Worm (Caenorhabditis elegans) whole organism, young adult: ENCODE measurements around the gene Y55F3BL.6.

Source experiments
- B0035.1 ChIP-seq: sonication (generic microtip); optimal IDR thresholded peaks from 2 replicates; lab custom pipeline; 2016; ENCODE audit warnings: missing genetic modification characterization, mild to moderate bottlenecking, missing compliant biosample characterization, missing genotype, missing genetic modification reagents
- B0261.1 ChIP-seq: sonication (generic microtip); optimal IDR thresholded peaks from 2 replicates; lab custom pipeline; 2016; ENCODE audit warnings: mild to moderate bottlenecking, missing genetic modification characterization, moderate library complexity, missing compliant biosample characterization
- B0336.3 ChIP-seq: fragments of 200-800 bp; sonication (Bioruptor generic); IDR thresholded peaks from 2 replicates; pipeline ENCODE4 v1.3.6; 2022; ENCODE audit warnings: missing genetic modification characterization, missing compliant biosample characterization
- D2030.7 ChIP-seq: fragments of 200-800 bp; sonication (Bioruptor generic); IDR thresholded peaks from 2 replicates; pipeline ENCODE4 v1.3.6; 2022; ENCODE audit warnings: missing genetic modification reagents, missing genetic modification characterization, missing compliant biosample characterization
- F37B4.10 ChIP-seq: fragments of 200-800 bp; sonication (Bioruptor generic); IDR thresholded peaks from 2 replicates; pipeline ENCODE4 v1.3.6; 2022; ENCODE audit warnings: missing genetic modification characterization, missing compliant biosample characterization
- F52B5.7 ChIP-seq: sonication (generic microtip); optimal IDR thresholded peaks from 2 replicates; lab custom pipeline; 2016; ENCODE audit warnings: mild to moderate bottlenecking, missing genetic modification characterization, missing compliant biosample characterization
- F57C9.4 ChIP-seq: sonication (generic microtip); optimal IDR thresholded peaks from 2 replicates; lab custom pipeline; 2017; ENCODE audit warnings: mild to moderate bottlenecking, missing genetic modification characterization, missing compliant biosample characterization
- T07F8.4 ChIP-seq: sonication (generic microtip); optimal IDR thresholded peaks from 2 replicates; lab custom pipeline; 2016; ENCODE audit warnings: mild to moderate bottlenecking, missing genetic modification characterization, moderate library complexity, missing compliant biosample characterization
- Y53G8AR.9 ChIP-seq: fragments of 200-800 bp; sonication (Bioruptor generic); conservative IDR thresholded peaks from 2 replicates; pipeline ENCODE4 v1.3.6; 2022; ENCODE audit warnings: missing genetic modification reagents, missing genetic modification characterization, missing compliant biosample characterization
- Y67H2A.10 ChIP-seq: fragments of 200-800 bp; sonication (Bioruptor generic); conservative IDR thresholded peaks from 2 replicates; pipeline ENCODE4 v1.3.6; 2022; ENCODE audit warnings: missing genetic modification reagents, missing genetic modification characterization, missing compliant biosample characterization
- Y79H2A.3 ChIP-seq: fragments of 200-800 bp; sonication (Bioruptor generic); conservative IDR thresholded peaks from 2 replicates; pipeline ENCODE4 v1.3.6; 2022; ENCODE audit warnings: missing genetic modification reagents, missing genetic modification characterization, missing compliant biosample characterization
- ama-1 ChIP-seq, 3 experiments: fragments of 150-350 bp in 1 of 3; sonication (generic microtip) in 2 of 3; optimal IDR thresholded peaks; 2 replicates each; lab custom pipeline; 2014 to 2018; ENCODE audit warnings: missing biosample characterization in 2 of 3, missing genetic modification characterization in 2 of 3, missing genetic modification reagents in 2 of 3
- aptf-2 ChIP-seq: fragments of 200-800 bp; sonication (Bioruptor generic); conservative IDR thresholded peaks from 2 replicates; pipeline ENCODE4 v1.3.6; 2022; ENCODE audit warnings: missing genetic modification reagents, missing genetic modification characterization, missing compliant biosample characterization
- atf-7 ChIP-seq: sonication (generic microtip); optimal IDR thresholded peaks from 2 replicates; lab custom pipeline; 2017; ENCODE audit warnings: mild to moderate bottlenecking, missing genetic modification characterization, missing compliant biosample characterization
- attf-6 ChIP-seq: fragments of 200-800 bp; sonication (Bioruptor generic); IDR thresholded peaks from 2 replicates; pipeline ENCODE4 v1.3.6; 2022; ENCODE audit warnings: missing genetic modification reagents, missing genetic modification characterization, missing compliant biosample characterization
- ccch-3 ChIP-seq: fragments of 200-800 bp; sonication (Bioruptor generic); optimal IDR thresholded peaks from 2 replicates; lab custom pipeline; 2018; ENCODE audit warnings: mild to moderate bottlenecking, missing genetic modification characterization, missing compliant biosample characterization
- cebp-2 ChIP-seq: fragments of 200-800 bp; sonication (Bioruptor generic); IDR thresholded peaks from 2 replicates; pipeline ENCODE4 v1.3.6; 2022; ENCODE audit warnings: missing genetic modification characterization, missing compliant biosample characterization
- ceh-58 ChIP-seq: fragments of 200-800 bp; sonication (Bioruptor generic); IDR thresholded peaks from 2 replicates; pipeline ENCODE4 v1.3.6; 2022; ENCODE audit warnings: missing genetic modification characterization, missing compliant biosample characterization
- ceh-79 ChIP-seq: sonication (generic microtip); optimal IDR thresholded peaks from 2 replicates; lab custom pipeline; 2017; ENCODE audit warnings: mild to moderate bottlenecking, missing genetic modification characterization, missing compliant biosample characterization
- ceh-91 ChIP-seq: fragments of 200-800 bp; sonication (Bioruptor generic); IDR thresholded peaks from 2 replicates; pipeline ENCODE4 v1.3.6; 2022; ENCODE audit warnings: missing genetic modification reagents, missing genetic modification characterization, missing compliant biosample characterization
- chd-7 ChIP-seq: sonication (generic microtip); optimal IDR thresholded peaks from 2 replicates; lab custom pipeline; 2016; ENCODE audit warnings: mild to moderate bottlenecking, missing genetic modification characterization, moderate library complexity, missing compliant biosample characterization
- dpl-1 ChIP-seq: fragments of 150-350 bp; optimal IDR thresholded peaks from 2 replicates; lab custom pipeline; 2014; ENCODE audit warnings: missing biosample characterization, missing genetic modification reagents, missing genetic modification characterization
- egrh-3 ChIP-seq: fragments of 200-800 bp; sonication (Bioruptor generic); IDR thresholded peaks from 2 replicates; pipeline ENCODE4 v1.3.6; 2022; ENCODE audit warnings: missing genetic modification reagents, missing genetic modification characterization, missing compliant biosample characterization
- fkh-3 ChIP-seq: sonication (generic microtip); optimal IDR thresholded peaks from 2 replicates; lab custom pipeline; 2016; ENCODE audit warnings: mild to moderate bottlenecking, missing genetic modification characterization, missing compliant biosample characterization
- gei-17 ChIP-seq: fragments of 200-800 bp; sonication (Bioruptor generic); optimal IDR thresholded peaks from 2 replicates; lab custom pipeline; 2018; ENCODE audit warnings: mild to moderate bottlenecking, missing genetic modification characterization, missing compliant biosample characterization
- him-1 ChIP-seq: sonication (generic microtip); optimal IDR thresholded peaks from 2 replicates; lab custom pipeline; 2016; ENCODE audit warnings: missing genotype, missing genetic modification reagents, missing genetic modification characterization, missing compliant biosample characterization
- hlh-12 ChIP-seq: sonication (generic microtip); optimal IDR thresholded peaks from 2 replicates; lab custom pipeline; 2016; ENCODE audit warnings: missing genetic modification characterization, missing compliant biosample characterization
- hmg-1.2 ChIP-seq: fragments of 200-800 bp; sonication (Bioruptor generic); IDR thresholded peaks from 2 replicates; pipeline ENCODE4 v1.3.6; 2022; ENCODE audit warnings: missing genetic modification reagents, missing genetic modification characterization, missing compliant biosample characterization
- hmg-20 ChIP-seq: fragments of 200-800 bp; sonication (Bioruptor generic); IDR thresholded peaks from 2 replicates; pipeline ENCODE4 v1.3.6; 2022; ENCODE audit warnings: missing genetic modification reagents, missing genetic modification characterization, missing compliant biosample characterization
- hrde-1 ChIP-seq: sonication (generic microtip); optimal IDR thresholded peaks from 2 replicates; lab custom pipeline; 2016; ENCODE audit warnings: missing genetic modification characterization, mild to moderate bottlenecking, missing compliant biosample characterization, moderate library complexity, missing genotype, missing genetic modification reagents, borderline replicate concordance
- let-526 ChIP-seq: fragments of 200-800 bp; sonication (Bioruptor generic); IDR thresholded peaks from 2 replicates; pipeline ENCODE4 v1.3.6; 2022; ENCODE audit warnings: missing genetic modification reagents, missing genetic modification characterization, missing compliant biosample characterization
- lin-40 ChIP-seq: sonication (generic microtip); optimal IDR thresholded peaks from 2 replicates; lab custom pipeline; 2016; ENCODE audit warnings: missing genetic modification characterization, mild to moderate bottlenecking, missing compliant biosample characterization, missing genotype, missing genetic modification reagents
- mcd-1 ChIP-seq: fragments of 200-800 bp; sonication (Bioruptor generic); IDR thresholded peaks from 2 replicates; pipeline ENCODE4 v1.3.6; 2022; ENCODE audit warnings: missing genetic modification reagents, missing genetic modification characterization, missing compliant biosample characterization
- nhr-120 ChIP-seq: fragments of 200-800 bp; sonication (Bioruptor generic); IDR thresholded peaks from 2 replicates; pipeline ENCODE4 v1.3.6; 2022; ENCODE audit warnings: missing genetic modification characterization, missing compliant biosample characterization
- pbrm-1 ChIP-seq: fragments of 200-800 bp; sonication (Bioruptor generic); IDR thresholded peaks from 2 replicates; pipeline ENCODE4 v1.3.6; 2022; ENCODE audit warnings: missing genetic modification reagents, missing genetic modification characterization, missing compliant biosample characterization
- pha-4 ChIP-seq: fragments of 150-350 bp; sonication (generic microtip); optimal IDR thresholded peaks from 2 replicates; lab custom pipeline; 2014; ENCODE audit warnings: missing biosample characterization, missing genetic modification reagents, missing genetic modification characterization
- repo-1 ChIP-seq: sonication (generic microtip); optimal IDR thresholded peaks from 2 replicates; lab custom pipeline; 2017; ENCODE audit warnings: mild to moderate bottlenecking, missing genetic modification characterization, missing compliant biosample characterization
- sptf-2 ChIP-seq: fragments of 200-800 bp; sonication (Bioruptor generic); optimal IDR thresholded peaks from 2 replicates; lab custom pipeline; 2018; ENCODE audit warnings: mild to moderate bottlenecking, missing genetic modification characterization, missing compliant biosample characterization
- tlf-1 ChIP-seq: fragments of 200-800 bp; sonication (Bioruptor generic); optimal IDR thresholded peaks from 2 replicates; lab custom pipeline; 2018; ENCODE audit warnings: mild to moderate bottlenecking, missing genetic modification characterization, missing compliant biosample characterization
- zfh-2 ChIP-seq: fragments of 200-800 bp; sonication (Bioruptor generic); conservative IDR thresholded peaks from 2 replicates; pipeline ENCODE4 v1.3.6; 2022; ENCODE audit warnings: missing genetic modification reagents, missing genetic modification characterization, missing compliant biosample characterization
- ztf-6 ChIP-seq: fragments of 200-800 bp; sonication (Bioruptor generic); IDR thresholded peaks from 2 replicates; pipeline ENCODE4 v1.3.6; 2022; ENCODE audit warnings: missing genetic modification reagents, missing genetic modification characterization, missing compliant biosample characterization

Gene Y55F3BL.6

DNA sequence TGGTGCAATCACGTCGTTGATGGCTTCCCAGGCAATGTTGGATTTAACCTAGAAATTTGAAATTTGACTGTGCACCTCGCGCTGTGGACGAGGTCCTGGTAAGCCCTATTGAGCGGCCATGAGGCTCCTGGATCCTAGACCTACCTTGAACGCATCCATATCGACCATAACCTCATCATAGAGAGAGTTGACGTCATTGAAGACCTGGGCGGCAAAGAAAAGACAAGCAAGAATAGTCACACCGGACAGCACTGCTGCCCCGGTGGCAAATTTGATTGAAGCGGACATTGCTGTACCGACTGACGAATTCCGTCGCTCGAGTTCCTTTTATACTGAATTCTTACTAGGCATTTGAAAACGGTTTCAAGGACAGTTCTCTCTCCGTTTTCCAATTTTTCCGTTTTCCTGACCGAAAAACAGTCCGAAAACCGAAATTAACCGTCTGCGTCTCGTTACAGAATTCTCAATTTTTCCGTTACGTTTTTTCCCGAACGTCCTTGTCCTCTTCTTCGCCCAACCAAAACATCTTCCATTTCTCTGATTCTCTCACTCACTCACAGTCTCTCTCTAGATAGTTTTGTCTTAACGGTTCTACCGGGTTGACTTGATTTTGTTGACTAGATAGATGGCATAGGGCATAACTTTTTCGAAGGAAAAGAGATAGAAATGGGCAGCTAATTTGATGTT lies 43.4 kb downstream of the Y55F3BL.6 start, which contains the start of gene col-103:
Gene col-103, minus strand, starts transcription at position 302 of the 687 bp plus-strand sequence.
- TF ChIP-seq Y53G8AR.9 (GFP tag; lab: Robert Waterston, UW) (0 out of 2 replicates have a peak, but pooled peaks have one; percentile 16), hmg-1.2 (GFP tag; lab: Robert Waterston, UW) (peak; percentile 43), let-526 (GFP tag; lab: Robert Waterston, UW) (no peak), ama-1 (optimal IDR thresholded peaks at IDR 0.05; lab: Kevin White, UChicago) (peak; percentile 91), ama-1 (GFP tag; optimal IDR thresholded peaks at IDR 0.05; lab: Kevin White, UChicago) (no peak), lin-40 (tag; lab: Kevin White, UChicago) (peak; percentile 39)

DNA sequence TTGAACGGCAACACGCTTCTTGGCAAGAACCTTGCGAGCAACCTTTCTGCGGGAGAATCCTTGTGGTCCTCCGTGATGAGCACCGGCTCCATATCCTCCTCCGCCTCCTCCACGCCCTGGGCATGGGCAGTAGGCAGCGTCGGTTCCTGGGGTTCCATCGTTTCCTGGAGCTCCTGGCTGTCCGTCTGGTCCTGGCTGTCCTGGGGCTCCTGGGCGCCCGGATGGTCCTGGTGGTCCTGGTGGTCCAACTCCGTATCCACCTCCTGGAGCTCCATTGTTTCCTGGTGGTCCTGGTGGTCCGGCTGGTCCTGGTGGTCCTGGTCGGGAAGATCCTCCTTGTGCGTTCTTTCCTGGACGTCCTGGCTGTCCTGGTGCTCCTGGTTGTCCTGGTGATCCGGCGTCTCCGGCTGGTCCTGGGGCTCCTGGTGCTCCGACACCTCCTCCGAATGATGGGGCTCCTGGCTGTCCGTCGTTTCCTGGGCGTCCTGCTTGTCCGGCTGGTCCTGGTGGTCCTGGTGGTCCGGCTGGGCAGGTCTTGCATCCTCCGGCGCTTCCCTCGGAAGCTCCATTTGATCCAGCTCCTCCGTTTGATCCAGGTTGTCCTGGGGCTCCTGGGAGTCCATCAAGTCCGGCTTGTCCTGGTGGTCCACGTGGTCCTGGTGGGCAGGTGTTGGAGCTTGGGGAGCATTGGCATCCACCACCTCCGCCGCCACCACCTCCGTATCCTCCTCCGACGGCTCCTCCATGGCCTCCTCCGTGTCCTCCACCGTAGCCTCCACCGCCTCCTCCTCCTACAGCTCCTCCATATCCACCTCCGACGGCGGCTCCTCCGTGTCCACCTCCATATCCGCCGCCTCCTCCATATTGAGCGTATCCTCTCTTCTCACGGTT lies 44.1 kb downstream of the Y55F3BL.6 start:
- TF ChIP-seq ceh-58 (GFP tag; lab: Robert Waterston, UW) (no peak), ceh-79 (tag; lab: Kevin White, UChicago) (no peak), F37B4.10 (GFP tag; lab: Robert Waterston, UW) (no peak), tlf-1 (no peak), sptf-2 (GFP tag; lab: Kevin White, UChicago) (no peak), egrh-3 (GFP tag; lab: Robert Waterston, UW) (peak; percentile 92), hlh-12 (tag; lab: Kevin White, UChicago) (no peak), aptf-2 (GFP tag; lab: Robert Waterston, UW) (0 out of 2 replicates have a peak, but pooled peaks have one; percentile 20), ccch-3 (GFP tag; lab: Kevin White, UChicago) (no peak), hrde-1 (no peak), cebp-2 (GFP tag; lab: Robert Waterston, UW) (no peak), attf-6 (GFP tag; lab: Robert Waterston, UW) (no peak), mcd-1 (peak; percentile 23; the same call in 1 of the 2 replicates), B0261.1 (no peak), pha-4 (tag; lab: Kevin White, UChicago) (no peak), nhr-120 (peak; percentile 66; the same call in 1 of the 2 replicates), ztf-6 (GFP tag; lab: Robert Waterston, UW) (no peak), repo-1 (tag; lab: Kevin White, UChicago) (peak; percentile 31), B0336.3 (GFP tag; lab: Robert Waterston, UW) (no peak), zfh-2 (GFP tag; lab: Robert Waterston, UW) (peak; percentile 83), Y79H2A.3 (GFP tag; lab: Robert Waterston, UW) (no peak)

DNA sequence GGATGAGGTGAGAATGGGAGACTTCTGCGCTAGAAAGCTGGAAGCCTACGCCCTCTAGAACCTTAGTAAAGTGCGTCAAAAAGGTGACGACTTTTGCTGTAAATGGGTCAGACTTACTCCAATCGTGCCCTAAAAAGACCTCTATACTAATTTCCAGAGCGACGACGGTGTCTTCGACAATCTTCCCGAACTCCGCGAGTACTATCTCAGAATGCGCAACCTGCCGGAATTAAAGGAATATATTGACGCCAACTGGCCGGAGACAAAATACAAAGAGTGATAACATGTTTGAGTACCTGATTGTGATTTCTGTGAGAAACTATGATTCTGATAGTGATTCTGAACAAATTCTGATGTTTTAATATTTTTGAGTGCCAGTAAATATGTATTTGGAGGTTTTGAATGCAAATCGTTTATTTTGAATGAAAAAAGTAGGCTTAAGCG lies 44.8 kb downstream of the Y55F3BL.6 start:
- TF ChIP-seq pha-4 (tag; lab: Kevin White, UChicago) (no peak), aptf-2 (GFP tag; lab: Robert Waterston, UW) (no peak), F52B5.7 (tag; lab: Kevin White, UChicago) (no peak), B0035.1 (peak; percentile 7), dpl-1 (no peak), ama-1 (optimal IDR thresholded peaks at IDR 0.05; lab: Kevin White, UChicago) (peak; percentile 87), ama-1 (GFP tag; optimal IDR thresholded peaks at IDR 0.05; lab: Kevin White, UChicago) (no peak)

DNA sequence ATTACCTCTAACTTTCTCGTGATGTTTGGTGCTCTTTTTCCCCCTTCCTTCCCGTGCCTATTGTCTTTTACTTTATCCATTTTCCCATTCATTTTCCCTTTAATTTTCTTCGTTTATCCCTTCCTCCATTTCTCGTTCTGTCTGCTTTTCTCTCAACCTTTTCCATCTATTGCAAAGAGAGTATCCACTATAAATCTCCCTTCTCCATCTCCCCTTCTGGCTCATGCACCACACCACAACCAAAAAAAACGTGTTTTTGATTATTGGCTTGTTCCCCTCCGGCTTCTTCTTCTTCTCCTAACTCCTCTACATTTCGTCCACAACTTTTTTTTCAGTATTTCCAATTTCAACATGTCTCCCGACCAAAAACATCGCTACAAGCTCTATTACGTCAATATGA lies 46.6 kb downstream of the Y55F3BL.6 start, which contains the start of gene gst-40:
Gene gst-40, plus strand, starts transcription at position 236 of the 400 bp plus-strand sequence.
- no peak for TF ChIP-seq B0035.1
- no peak for TF ChIP-seq him-1 (tag; lab: Kevin White, UChicago)
- no peak for TF ChIP-seq F57C9.4 (tag; lab: Kevin White, UChicago)
- TF ChIP-seq B0336.3 (GFP tag; lab: Robert Waterston, UW) = no peak
- no peak for TF ChIP-seq D2030.7
- no peak for TF ChIP-seq egrh-3 (GFP tag; lab: Robert Waterston, UW)
- no peak for TF ChIP-seq hmg-20 (GFP tag; lab: Robert Waterston, UW)
- no peak for TF ChIP-seq gei-17
- TF ChIP-seq fkh-3 = no peak
- TF ChIP-seq pbrm-1 = no peak
- TF ChIP-seq T07F8.4 (tag; lab: Kevin White, UChicago) = no peak
- no peak for TF ChIP-seq atf-7 (tag; lab: Kevin White, UChicago)
- TF ChIP-seq Y67H2A.10 (GFP tag; lab: Robert Waterston, UW) = no peak
- TF ChIP-seq ceh-91 (GFP tag; lab: Robert Waterston, UW) = no peak
- TF ChIP-seq chd-7 (tag; lab: Kevin White, UChicago) = no peak
